Fruit fly (Drosophila melanogaster): ENCODE measurements around the gene Tsp66E.
A peak's percentile ranks its signal among the peaks of the same experiment; 100 is the strongest.

The Tsp66E gene

dm6 chr3L:8964458-8964857 lies 52.2 kb downstream of the Tsp66E start, which contains the start of gene ValRS-m:
Gene ValRS-m (minus strand): TSS chr3L:8964769.
- no peak for TF ChIP-seq CG6854 (GFP tag; optimal IDR thresholded peaks at IDR 0.05)
- TF ChIP-seq CG32006 (GFP tag; optimal IDR thresholded peaks at IDR 0.05): no peak
- no peak for TF ChIP-seq Met (GFP tag; optimal IDR thresholded peaks at IDR 0.05)
- TF ChIP-seq CG8119 (GFP tag; IDR thresholded peaks at IDR 0.05): no peak
- no peak for TF ChIP-seq acj6 (GFP tag; optimal IDR thresholded peaks at IDR 0.05)
- TF ChIP-seq CG6792 (GFP tag; optimal IDR thresholded peaks at IDR 0.05): no peak
- TF ChIP-seq OdsH (GFP tag; optimal IDR thresholded peaks at IDR 0.05): no peak
- no peak for TF ChIP-seq Hr38 (GFP tag; optimal IDR thresholded peaks at IDR 0.05)

dm6 chr3L:8966324-8967011 lies 54.2 kb downstream of the Tsp66E start, which contains the start of the genes CG5653 and CG5021:
Gene CG5653 (minus strand): TSS chr3L:8966374.
Gene CG5021 (plus strand): TSS chr3L:8966829.
- TF ChIP-seq salr (GFP tag; optimal IDR thresholded peaks at IDR 0.05): no peak
- no peak for TF ChIP-seq fd59A (GFP tag; optimal IDR thresholded peaks at IDR 0.05)
- no peak for TF ChIP-seq CG8119 (GFP tag; IDR thresholded peaks at IDR 0.05)
- no peak for TF ChIP-seq Met (GFP tag; optimal IDR thresholded peaks at IDR 0.05)
- no peak for TF ChIP-seq fd85E (GFP tag; optimal IDR thresholded peaks at IDR 0.05)
- no peak for TF ChIP-seq cyc (GFP tag; optimal IDR thresholded peaks at IDR 0.05)
- TF ChIP-seq CG16779 (tag; optimal IDR thresholded peaks at IDR 0.05): no peak
- TF ChIP-seq CG10631 (GFP tag; optimal IDR thresholded peaks at IDR 0.05): no peak
- no peak for TF ChIP-seq acj6 (GFP tag; optimal IDR thresholded peaks at IDR 0.05)
- TF ChIP-seq dac (GFP tag; optimal IDR thresholded peaks at IDR 0.05): no peak
- TF ChIP-seq Hr38 (GFP tag; optimal IDR thresholded peaks at IDR 0.05): no peak
- TF ChIP-seq vri (GFP tag; optimal IDR thresholded peaks at IDR 0.05): no peak
- no peak for TF ChIP-seq Eip93F (GFP tag; optimal IDR thresholded peaks at IDR 0.05)
- no peak for TF ChIP-seq CG6792 (GFP tag; optimal IDR thresholded peaks at IDR 0.05)
- TF ChIP-seq Hr39 (GFP tag; optimal IDR thresholded peaks at IDR 0.05): no peak
- TF ChIP-seq eg (GFP tag; IDR thresholded peaks at IDR 0.05): no peak
- no peak for TF ChIP-seq CG6808 (GFP tag; optimal IDR thresholded peaks at IDR 0.05)

- TF ChIP-seq CG6854 (GFP tag; optimal IDR thresholded peaks at IDR 0.05): peak; percentile 53
- no peak for TF ChIP-seq lz (GFP tag; optimal IDR thresholded peaks at IDR 0.05)
- TF ChIP-seq esn (GFP tag; optimal IDR thresholded peaks at IDR 0.05): peak; percentile 44
- no peak for TF ChIP-seq salr (GFP tag; optimal IDR thresholded peaks at IDR 0.05)
- TF ChIP-seq Sox14 (GFP tag; optimal IDR thresholded peaks at IDR 0.05): peak; percentile 97
Measured at dm6 chr3L:8968437-8968836, 56.1 kb downstream of the Tsp66E start, which contains the start of gene CG5026. Gene CG5026 (plus strand): TSS chr3L:8968528.

dm6 chr3L:8974478-8975477 lies 62.5 kb downstream of the Tsp66E start, which contains the start of the genes pix and Srp68:
Gene pix (minus strand): TSS chr3L:8974765.
Gene Srp68 (plus strand): TSS chr3L:8975046.
- TF ChIP-seq CG6276 (GFP tag; optimal IDR thresholded peaks at IDR 0.05) (no peak), CG3032 (tag; optimal IDR thresholded peaks at IDR 0.05) (peak; percentile 69), CG8119 (GFP tag; IDR thresholded peaks at IDR 0.05) (no peak), svp (GFP tag) (peak; percentile 90), Eip93F (GFP tag; optimal IDR thresholded peaks at IDR 0.05) (no peak), cyc (GFP tag; optimal IDR thresholded peaks at IDR 0.05) (peak; percentile 53), CG6792 (GFP tag; optimal IDR thresholded peaks at IDR 0.05) (no peak), Gug (GFP tag; IDR thresholded peaks at IDR 0.05) (0 out of 2 replicates have a peak, but pooled peaks have one; percentile 21), CG6854 (GFP tag; optimal IDR thresholded peaks at IDR 0.05) (peak; percentile 18), Sox15 (GFP tag; optimal IDR thresholded peaks at IDR 0.05) (peak; percentile 59), CG34406 (GFP tag; optimal IDR thresholded peaks at IDR 0.05) (peak; percentile 5), pdm3 (GFP tag; optimal IDR thresholded peaks at IDR 0.05) (no peak), Hr39 (GFP tag; optimal IDR thresholded peaks at IDR 0.05) (peak; percentile 15), ss (GFP tag; optimal IDR thresholded peaks at IDR 0.05) (peak in 1 of 2 experiments; percentile 17), CG11902 (GFP tag; optimal IDR thresholded peaks at IDR 0.05) (peak; percentile 48), Lpt (GFP tag; optimal IDR thresholded peaks at IDR 0.05) (no peak), CG9139 (GFP tag; optimal IDR thresholded peaks at IDR 0.05) (no peak), OdsH (GFP tag; optimal IDR thresholded peaks at IDR 0.05) (no peak), Blimp-1 (GFP tag; optimal IDR thresholded peaks at IDR 0.05) (peak; percentile 84), Hr4 (GFP tag; optimal IDR thresholded peaks at IDR 0.05) (no peak), CG31627 (GFP tag; optimal IDR thresholded peaks at IDR 0.05) (peak; percentile 70), dsx (GFP tag; optimal IDR thresholded peaks at IDR 0.05; ENCODE audit: poor library complexity, severe bottlenecking) (no peak), CG15336 (GFP tag; IDR thresholded peaks at IDR 0.05) (0 out of 2 replicates have a peak, but pooled peaks have one; percentile 7), lz (GFP tag; optimal IDR thresholded peaks at IDR 0.05) (peak; percentile 78), CG7368 (GFP tag; optimal IDR thresholded peaks at IDR 0.05) (no peak)
